Worm (Caenorhabditis elegans) whole organism, L1 larva: ENCODE results near the gene rga-1.

Experiments
- C34B4.2 ChIP-seq: sonication (generic microtip); optimal IDR thresholded peaks from 2 replicates; lab custom pipeline; 2017; ENCODE audit warnings: mild to moderate bottlenecking, missing genetic modification characterization, missing compliant biosample characterization
- aha-1 ChIP-seq: fragments of 150-350 bp; optimal IDR thresholded peaks from 2 replicates; lab custom pipeline; 2014; ENCODE audit warnings: missing biosample characterization, missing genetic modification characterization
- alr-1 ChIP-seq: fragments of 200-800 bp; sonication (Bioruptor generic); optimal IDR thresholded peaks from 2 replicates; lab custom pipeline; 2018; ENCODE audit warnings: borderline replicate concordance, mild to moderate bottlenecking, missing genetic modification characterization, missing compliant biosample characterization
- ama-1 ChIP-seq: fragments of 150-350 bp; optimal IDR thresholded peaks from 2 replicates; lab custom pipeline; 2014
- blmp-1 ChIP-seq: fragments of 150-350 bp; optimal IDR thresholded peaks from 2 replicates; lab custom pipeline; 2014; ENCODE audit warnings: missing biosample characterization, missing genetic modification characterization
- ceh-88 ChIP-seq: fragments of 200-800 bp; sonication (Bioruptor generic); IDR thresholded peaks from 2 replicates; pipeline ENCODE4 v1.3.6; 2022; ENCODE audit warnings: missing genetic modification characterization, missing compliant biosample characterization
- dpl-1 ChIP-seq, 3 experiments: fragments of 150-350 bp in 2 of 3; sonication (generic microtip) in 1 of 3; optimal IDR thresholded peaks; 2 replicates each; lab custom pipeline; 2014 to 2017; ENCODE audit warnings: missing biosample characterization in 3 of 3, missing genetic modification characterization in 3 of 3, missing genetic modification reagents in 3 of 3
- dsc-1 ChIP-seq: sonication (generic microtip); optimal IDR thresholded peaks from 2 replicates; lab custom pipeline; 2016; ENCODE audit warnings: mild to moderate bottlenecking, missing genetic modification characterization, missing compliant biosample characterization
- efl-1 ChIP-seq, 4 experiments: fragments of 150-350 bp; optimal IDR thresholded peaks in 3 of 4; peaks in 1 of 4; 1 replicate in 1 of 4; 2 replicates in 3 of 4; lab custom pipeline; 2014; ENCODE audit warnings: missing biosample characterization in 2 of 4, missing genetic modification characterization in 2 of 4, missing genetic modification reagents in 2 of 4
- efl-3 ChIP-seq: fragments of 200-800 bp; sonication (Bioruptor generic); optimal IDR thresholded peaks from 2 replicates; lab custom pipeline; 2018; ENCODE audit warnings: mild to moderate bottlenecking, missing genetic modification characterization, missing compliant biosample characterization
- elt-2 ChIP-seq: sonication (generic microtip); optimal IDR thresholded peaks from 2 replicates; lab custom pipeline; 2016; ENCODE audit warnings: missing genetic modification characterization, mild to moderate bottlenecking, inconsistent platforms, missing compliant biosample characterization, missing genetic modification reagents
- elt-3 ChIP-seq, 6 experiments: fragments of 150-350 bp in 1 of 6; sonication (generic microtip); optimal IDR thresholded peaks; 2 replicates each; lab custom pipeline; 2017 to 2018; ENCODE audit warnings: missing biosample characterization in 6 of 6, missing genetic modification characterization in 6 of 6, inconsistent platforms in 1 of 6
- fkh-4 ChIP-seq: sonication (generic microtip); optimal IDR thresholded peaks from 2 replicates; lab custom pipeline; 2016; ENCODE audit warnings: missing compliant biosample characterization, missing genetic modification characterization, borderline replicate concordance
- fos-1 ChIP-seq: fragments of 150-350 bp; optimal IDR thresholded peaks from 2 replicates; lab custom pipeline; 2014; ENCODE audit warnings: missing biosample characterization, missing genetic modification characterization
- hpl-2 ChIP-seq: fragments of 150-350 bp; optimal IDR thresholded peaks from 2 replicates; lab custom pipeline; 2014; ENCODE audit warnings: missing biosample characterization, missing genetic modification reagents, missing genetic modification characterization
- jun-1 ChIP-seq: fragments of 150-350 bp; optimal IDR thresholded peaks from 2 replicates; lab custom pipeline; 2014; ENCODE audit warnings: missing biosample characterization, missing genetic modification reagents, missing genetic modification characterization
- lin-14 ChIP-seq: fragments of 200-800 bp; sonication (Bioruptor generic); optimal IDR thresholded peaks from 2 replicates; lab custom pipeline; 2018; ENCODE audit warnings: mild to moderate bottlenecking, missing genetic modification characterization, moderate library complexity, missing compliant biosample characterization
- lin-35 ChIP-seq, 2 experiments: fragments of 150-350 bp; optimal IDR thresholded peaks; 2 replicates each; lab custom pipeline; 2014; ENCODE audit warnings: missing biosample characterization in 2 of 2, missing genetic modification characterization in 2 of 2, missing genetic modification reagents in 2 of 2
- lir-3 ChIP-seq: sonication (generic microtip); optimal IDR thresholded peaks from 2 replicates; lab custom pipeline; 2016; ENCODE audit warnings: mild to moderate bottlenecking, missing genetic modification characterization, moderate library complexity, missing compliant biosample characterization; ENCODE audit not compliant: poor library complexity
- lsy-2 ChIP-seq, 2 experiments: fragments of 150-350 bp; optimal IDR thresholded peaks; 2 replicates each; lab custom pipeline; 2014; ENCODE audit warnings: missing biosample characterization in 2 of 2, missing genetic modification characterization in 2 of 2
- mdl-1 ChIP-seq, 2 experiments: fragments of 150-350 bp; optimal IDR thresholded peaks; 2 replicates each; lab custom pipeline; 2014 to 2017; ENCODE audit warnings: missing biosample characterization in 2 of 2, missing genetic modification characterization in 2 of 2, inconsistent platforms in 1 of 2
- mef-2 ChIP-seq: fragments of 150-350 bp; optimal IDR thresholded peaks from 2 replicates; lab custom pipeline; 2014; ENCODE audit warnings: missing biosample characterization, missing genetic modification characterization
- mep-1 ChIP-seq: fragments of 150-350 bp; optimal IDR thresholded peaks from 2 replicates; lab custom pipeline; 2014; ENCODE audit warnings: missing biosample characterization, missing genetic modification characterization
- nhr-11 ChIP-seq: fragments of 150-350 bp; optimal IDR thresholded peaks from 2 replicates; lab custom pipeline; 2014; ENCODE audit warnings: missing biosample characterization, missing genetic modification characterization
- nhr-19 ChIP-seq: fragments of 200-800 bp; sonication (Bioruptor generic); conservative IDR thresholded peaks from 2 replicates; pipeline ENCODE4 v1.3.6; 2022; ENCODE audit warnings: missing genetic modification characterization, missing compliant biosample characterization
- nhr-20 ChIP-seq: sonication (generic microtip); optimal IDR thresholded peaks from 2 replicates; lab custom pipeline; 2016; ENCODE audit warnings: mild to moderate bottlenecking, missing genetic modification characterization, missing compliant biosample characterization
- nhr-28 ChIP-seq: fragments of 150-350 bp; optimal IDR thresholded peaks from 2 replicates; lab custom pipeline; 2014; ENCODE audit warnings: missing biosample characterization, missing genetic modification characterization
- nhr-47 ChIP-seq: sonication (generic microtip); optimal IDR thresholded peaks from 2 replicates; lab custom pipeline; 2016; ENCODE audit warnings: mild to moderate bottlenecking, missing genetic modification characterization, moderate library complexity, missing compliant biosample characterization
- nhr-71 ChIP-seq: sonication (generic microtip); optimal IDR thresholded peaks from 2 replicates; lab custom pipeline; 2016; ENCODE audit warnings: mild to moderate bottlenecking, missing genetic modification characterization, moderate library complexity, missing compliant biosample characterization
- nhr-85 ChIP-seq: sonication (generic microtip); peaks from one replicate; lab custom pipeline; 2016; ENCODE audit warnings: missing genetic modification characterization, inconsistent platforms, missing compliant biosample characterization
- nhr-90 ChIP-seq: sonication (generic microtip); optimal IDR thresholded peaks from 2 replicates; lab custom pipeline; 2016; ENCODE audit warnings: mild to moderate bottlenecking, missing genetic modification characterization, missing compliant biosample characterization; ENCODE audit not compliant: poor library complexity
- snu-23 ChIP-seq: sonication (generic microtip); optimal IDR thresholded peaks from 2 replicates; lab custom pipeline; 2016; ENCODE audit warnings: missing genetic modification characterization, missing compliant biosample characterization
- sox-4 ChIP-seq: sonication (generic microtip); optimal IDR thresholded peaks from 2 replicates; lab custom pipeline; 2016; ENCODE audit warnings: missing genetic modification characterization, missing compliant biosample characterization
- tbx-2 ChIP-seq: sonication (generic microtip); optimal IDR thresholded peaks from 2 replicates; lab custom pipeline; 2016; ENCODE audit warnings: missing genetic modification characterization, missing compliant biosample characterization
- unc-130 ChIP-seq: fragments of 150-350 bp; optimal IDR thresholded peaks from 2 replicates; lab custom pipeline; 2017; ENCODE audit warnings: missing biosample characterization, missing genetic modification characterization, inconsistent platforms
- unc-86 ChIP-seq: sonication (generic microtip); optimal IDR thresholded peaks from 2 replicates; lab custom pipeline; 2016; ENCODE audit warnings: missing genetic modification characterization, missing compliant biosample characterization
- zag-1 ChIP-seq: fragments of 150-350 bp; optimal IDR thresholded peaks from 2 replicates; lab custom pipeline; 2014; ENCODE audit warnings: missing biosample characterization, missing genetic modification characterization
- ztf-11 ChIP-seq, 2 experiments: sonication (generic microtip); optimal IDR thresholded peaks; 2 replicates each; lab custom pipeline; 2016 to 2017; ENCODE audit warnings: missing genetic modification characterization in 2 of 2, missing biosample characterization in 1 of 2, missing compliant biosample characterization in 1 of 2
- ztf-4 ChIP-seq: fragments of 150-350 bp; optimal IDR thresholded peaks from 2 replicates; lab custom pipeline; 2014; ENCODE audit warnings: missing biosample characterization, missing genetic modification characterization

The rga-1 gene

ce11 chrII:11467541-11467940, 2.8 kb downstream of the rga-1 start, which contains the start of gene klp-17:
Gene klp-17, minus strand, starts transcription at chrII:11467641.
- no peak for TF ChIP-seq blmp-1
- TF ChIP-seq zag-1 (tag; lab: Kevin White, UChicago): no peak
- TF ChIP-seq fos-1 (tag; lab: Kevin White, UChicago): no peak
- TF ChIP-seq nhr-47 (tag; lab: Kevin White, UChicago): no peak
- TF ChIP-seq nhr-11 (tag; lab: Kevin White, UChicago): no peak
- TF ChIP-seq jun-1 (tag; lab: Kevin White, UChicago): no peak
- no peak for TF ChIP-seq aha-1 (tag; lab: Kevin White, UChicago)
- no peak for TF ChIP-seq sox-4
- TF ChIP-seq alr-1 (tag; lab: Kevin White, UChicago): no peak
- no peak for TF ChIP-seq nhr-28 (tag; lab: Kevin White, UChicago)
- no peak for TF ChIP-seq efl-3 (GFP tag; lab: Kevin White, UChicago)
- no peak for TF ChIP-seq mdl-1 (tag; optimal IDR thresholded peaks at IDR 0.05; lab: Kevin White, UChicago)
- no peak for TF ChIP-seq mef-2 (tag; lab: Kevin White, UChicago)
- no peak for TF ChIP-seq ztf-4
- TF ChIP-seq hpl-2 (GFP tag; lab: Kevin White, UChicago): no peak
- TF ChIP-seq ama-1: no peak
- TF ChIP-seq nhr-90: no peak
- TF ChIP-seq, all 84 proteins: peak for 0

- peak in 1 of 6 experiments; percentile 1 for TF ChIP-seq elt-3 (tag; optimal IDR thresholded peaks at IDR 0.05; lab: Kevin White, UChicago)
- no peak for TF ChIP-seq lir-3 (tag; lab: Kevin White, UChicago)
- peak in 1 of 2 experiments; percentile 11 for TF ChIP-seq mdl-1 (tag; optimal IDR thresholded peaks at IDR 0.05; lab: Kevin White, UChicago)
- no peak for TF ChIP-seq fos-1 (tag; lab: Kevin White, UChicago)
- peak; percentile 10 for TF ChIP-seq nhr-90
- TF ChIP-seq snu-23 (GFP tag; lab: Kevin White, UChicago): peak; percentile 28
- TF ChIP-seq hpl-2 (GFP tag; lab: Kevin White, UChicago): no peak
- TF ChIP-seq nhr-19: peak; percentile 30; the same call in 1 of the 2 replicates
- peak; percentile 32 for TF ChIP-seq nhr-71
- TF ChIP-seq nhr-85: peak; percentile 16
- peak in 1 of 2 experiments; percentile 34 for TF ChIP-seq lin-35 (GFP tag; optimal IDR thresholded peaks at IDR 0.05; lab: Kevin White, UChicago)
- peak; percentile 0 for TF ChIP-seq tbx-2 (tag; lab: Kevin White, UChicago)
- peak; percentile 33 for TF ChIP-seq elt-2 (tag; lab: Kevin White, UChicago)
- peak; percentile 49 for TF ChIP-seq lin-14 (GFP tag; lab: Kevin White, UChicago)
- peak; percentile 82 for TF ChIP-seq blmp-1
- peak; percentile 10 for TF ChIP-seq mep-1 (tag; lab: Kevin White, UChicago)
- TF ChIP-seq unc-86: no peak
Measured at ce11 chrII:11469574-11470108, 4.9 kb downstream of the rga-1 start, which contains the start of gene cisd-1. Gene cisd-1, minus strand, starts transcription at chrII:11469624.

- no peak for TF ChIP-seq efl-1 (optimal IDR thresholded peaks at IDR 0.05; lab: Kevin White, UChicago)
- peak in 1 of 2 experiments; percentile 26 for TF ChIP-seq efl-1 (GFP tag; optimal IDR thresholded peaks at IDR 0.05 in 1 of 2; lab: Kevin White, UChicago)
- no peak for TF ChIP-seq lir-3 (tag; lab: Kevin White, UChicago)
Measured at ce11 chrII:11471916-11472315, 7.2 kb downstream of the rga-1 start, which contains the start of gene mfn-1. Gene mfn-1, minus strand, starts transcription at chrII:11472016.

ce11 chrII:11472542-11472941, 7.8 kb downstream of the rga-1 start:
- TF ChIP-seq C34B4.2 (tag; lab: Kevin White, UChicago) (no peak), unc-130 (peak; percentile 22), lin-35 (GFP tag; optimal IDR thresholded peaks at IDR 0.05; lab: Kevin White, UChicago) (peak in 1 of 2 experiments; percentile 56), dsc-1 (tag; lab: Kevin White, UChicago) (no peak), ceh-88 (GFP tag; lab: Robert Waterston, UW) (no peak), blmp-1 (peak; percentile 97), fos-1 (tag; lab: Kevin White, UChicago) (no peak), mdl-1 (tag; optimal IDR thresholded peaks at IDR 0.05; lab: Kevin White, UChicago) (peak in 1 of 2 experiments; percentile 71), elt-3 (tag; optimal IDR thresholded peaks at IDR 0.05; lab: Kevin White, UChicago) (peak; percentile 2 to 93 (median 73)), nhr-90 (peak; percentile 13), nhr-85 (peak; percentile 72), ztf-11 (tag; optimal IDR thresholded peaks at IDR 0.05; lab: Kevin White, UChicago) (no peak), lin-14 (GFP tag; lab: Kevin White, UChicago) (peak; percentile 59), dpl-1 (GFP tag; optimal IDR thresholded peaks at IDR 0.05; lab: Kevin White, UChicago) (peak in 1 of 3 experiments; percentile 30), nhr-71 (peak; percentile 48), nhr-20 (tag; lab: Kevin White, UChicago) (peak; percentile 65), snu-23 (GFP tag; lab: Kevin White, UChicago) (peak; percentile 31), lsy-2 (tag; optimal IDR thresholded peaks at IDR 0.05; lab: Kevin White, UChicago) (no peak), fkh-4 (no peak), tbx-2 (tag; lab: Kevin White, UChicago) (peak; percentile 2)
- TF ChIP-seq, all 84 proteins: peak for 13
